Fruit fly (Drosophila melanogaster) whole organism, wandering third instar larva: ENCODE measurements around the gene CG33969.

Experiments
- Abd-B ChIP-seq: fragments of >200 bp; optimal IDR thresholded peaks from 2 replicates; lab custom pipeline; 2017; ENCODE audit warnings: missing biosample characterization, missing genetic modification characterization
- CG32264 ChIP-seq: fragments of 200-800 bp; sonication (Bioruptor generic); optimal IDR thresholded peaks from 2 replicates; lab custom pipeline; 2016; ENCODE audit warnings: missing biosample characterization, missing genetic modification characterization
- CG9705 ChIP-seq: fragments of 200-800 bp; sonication (Bioruptor generic); optimal IDR thresholded peaks from 2 replicates; lab custom pipeline; 2018; ENCODE audit warnings: missing biosample characterization, mild to moderate bottlenecking, missing genetic modification characterization
- CrebA ChIP-seq: fragments of 200-800 bp; sonication (Bioruptor generic); optimal IDR thresholded peaks from 2 replicates; lab custom pipeline; 2016; ENCODE audit warnings: missing biosample characterization, mild to moderate bottlenecking, missing genetic modification characterization, borderline replicate concordance
- Dfd ChIP-seq: fragments of >200 bp; optimal IDR thresholded peaks from 2 replicates; lab custom pipeline; 2017; ENCODE audit warnings: missing biosample characterization, missing genetic modification characterization
- Dif ChIP-seq: fragments of 200-275, 200-300 bp; sonication (Bioruptor generic); optimal IDR thresholded peaks from 2 replicates; lab custom pipeline; 2018; ENCODE audit warnings: missing biosample characterization, missing genetic modification characterization; ENCODE audit not compliant: partially characterized antibody
- GATAd ChIP-seq: sonication (Bioruptor generic); optimal IDR thresholded peaks from 2 replicates; lab custom pipeline; 2016; ENCODE audit warnings: missing biosample characterization, missing genetic modification characterization
- HLH106 ChIP-seq: fragments of 200-800 bp; optimal IDR thresholded peaks from 3 replicates; lab custom pipeline; 2019; ENCODE audit warnings: missing biosample characterization, mild to moderate bottlenecking, missing genetic modification characterization, moderate library complexity
- Hnf4 ChIP-seq: fragments of 200-800 bp; sonication (Bioruptor generic); optimal IDR thresholded peaks from 2 replicates; lab custom pipeline; 2016; ENCODE audit warnings: missing biosample characterization, mild to moderate bottlenecking, missing genetic modification characterization
- Hr78 ChIP-seq: fragments of >200 bp; optimal IDR thresholded peaks from 2 replicates; lab custom pipeline; 2017; ENCODE audit warnings: missing biosample characterization, missing genetic modification characterization
- Hr83 ChIP-seq: fragments of 200-300 bp; sonication (Bioruptor generic); optimal IDR thresholded peaks from 2 replicates; lab custom pipeline; 2016; ENCODE audit warnings: missing biosample characterization, mild to moderate bottlenecking, missing genetic modification characterization, moderate library complexity; ENCODE audit not compliant: poor library complexity, severe bottlenecking
- Jra ChIP-seq: sonication (Bioruptor generic); optimal IDR thresholded peaks from 2 replicates; lab custom pipeline; 2016; ENCODE audit warnings: missing biosample characterization, missing genetic modification characterization
- Mio ChIP-seq: sonication (Bioruptor generic); optimal IDR thresholded peaks from 2 replicates; lab custom pipeline; 2016; ENCODE audit warnings: missing biosample characterization, missing genetic modification characterization
- Myc ChIP-seq: fragments of >200 bp; optimal IDR thresholded peaks from 2 replicates; lab custom pipeline; 2017
- N ChIP-seq: fragments of >200 bp; optimal IDR thresholded peaks from 2 replicates; lab custom pipeline; 2018; ENCODE audit warnings: missing biosample characterization, missing external identifiers, missing genetic modification characterization
- OdsH ChIP-seq: fragments of 200-800 bp; sonication (Bioruptor generic); optimal IDR thresholded peaks from 2 replicates; lab custom pipeline; 2016; ENCODE audit warnings: missing biosample characterization, mild to moderate bottlenecking, missing genetic modification characterization
- Rel ChIP-seq, 2 experiments: fragments of 200-800 bp; sonication (Bioruptor generic) in 1 of 2; optimal IDR thresholded peaks; 2 replicates in 1 of 2; 3 replicates in 1 of 2; lab custom pipeline; 2016 to 2019; ENCODE audit warnings: mild to moderate bottlenecking in 2 of 2, missing biosample characterization in 2 of 2, missing genetic modification characterization in 2 of 2, moderate library complexity in 1 of 2
- Sp1 ChIP-seq: fragments of 200-800 bp; sonication (Bioruptor generic); optimal IDR thresholded peaks from 3 replicates; lab custom pipeline; 2019; ENCODE audit warnings: missing biosample characterization, mild to moderate bottlenecking, missing genetic modification characterization, moderate library complexity
- Vsx2 ChIP-seq: fragments of 200-300, 225-300 bp; sonication (Bioruptor generic); optimal IDR thresholded peaks from 2 replicates; lab custom pipeline; 2018; ENCODE audit warnings: missing biosample characterization, missing genetic modification characterization; ENCODE audit not compliant: partially characterized antibody
- br ChIP-seq: fragments of 200-800 bp; sonication (Bioruptor generic); optimal IDR thresholded peaks from 2 replicates; lab custom pipeline; 2016; ENCODE audit warnings: missing biosample characterization, missing genetic modification characterization
- brk ChIP-seq: fragments of 200-800 bp; sonication (Bioruptor generic); optimal IDR thresholded peaks from 2 replicates; lab custom pipeline; 2016; ENCODE audit warnings: missing biosample characterization, mild to moderate bottlenecking, missing genetic modification characterization
- dl ChIP-seq, 2 experiments: fragments of 175-275, 200-275 bp in 1 of 2; fragments of 200-275 bp in 1 of 2; sonication (Bioruptor generic); optimal IDR thresholded peaks; lab custom pipeline; 2018; ENCODE audit warnings: mild to moderate bottlenecking in 2 of 2, missing biosample characterization in 2 of 2, missing genetic modification characterization in 2 of 2, moderate library complexity in 2 of 2; ENCODE audit not compliant: partially characterized antibody in 2 of 2, insufficient read depth in 1 of 2
- dmrt93B ChIP-seq: fragments of 200-800 bp; sonication (Bioruptor generic); optimal IDR thresholded peaks from 2 replicates; lab custom pipeline; 2018; ENCODE audit warnings: missing biosample characterization, mild to moderate bottlenecking, missing genetic modification characterization
- dsf ChIP-seq: sonication (Bioruptor generic); optimal IDR thresholded peaks from 2 replicates; lab custom pipeline; 2016; ENCODE audit warnings: missing biosample characterization, missing genetic modification characterization, borderline replicate concordance
- ey ChIP-seq: fragments of 200-800 bp; sonication (Bioruptor generic); optimal IDR thresholded peaks from 2 replicates; lab custom pipeline; 2016; ENCODE audit warnings: missing biosample characterization, missing genetic modification characterization
- foxo ChIP-seq, 2 experiments: fragments of 200-800 bp; sonication (Bioruptor generic); optimal IDR thresholded peaks; 2 replicates in 1 of 2; 3 replicates in 1 of 2; lab custom pipeline; 2016 to 2017; ENCODE audit warnings: missing biosample characterization in 2 of 2, missing genetic modification characterization in 2 of 2
- fru ChIP-seq: fragments of 200-800 bp; sonication (Bioruptor generic); optimal IDR thresholded peaks from 3 replicates; lab custom pipeline; 2016; ENCODE audit warnings: missing biosample characterization, mild to moderate bottlenecking, missing genetic modification characterization
- h ChIP-seq: fragments of 200-800 bp; sonication (Bioruptor generic); optimal IDR thresholded peaks from 3 replicates; lab custom pipeline; 2016; ENCODE audit warnings: missing biosample characterization, mild to moderate bottlenecking, missing genetic modification characterization
- jim ChIP-seq: fragments of 175-275, 200-325 bp; sonication (Bioruptor generic); optimal IDR thresholded peaks from 2 replicates; lab custom pipeline; 2016; ENCODE audit warnings: missing biosample characterization, mild to moderate bottlenecking, missing genetic modification characterization
- lola ChIP-seq: fragments of >200 bp; optimal IDR thresholded peaks from 2 replicates; lab custom pipeline; 2017; ENCODE audit warnings: missing biosample characterization, missing genetic modification characterization
- pan ChIP-seq: fragments of >200 bp; optimal IDR thresholded peaks from 2 replicates; lab custom pipeline; 2017
- psq ChIP-seq: fragments of 200-800 bp; sonication (Bioruptor generic); optimal IDR thresholded peaks from 3 replicates; lab custom pipeline; 2017; ENCODE audit warnings: missing biosample characterization, mild to moderate bottlenecking, missing genetic modification characterization, moderate library complexity
- rgr ChIP-seq: fragments of 200-800 bp; sonication (Bioruptor generic); optimal IDR thresholded peaks from 3 replicates; lab custom pipeline; 2016; ENCODE audit warnings: missing biosample characterization, mild to moderate bottlenecking, missing genetic modification characterization
- sage ChIP-seq: fragments of 200-800 bp; sonication (Bioruptor generic); optimal IDR thresholded peaks from 2 replicates; lab custom pipeline; 2016; ENCODE audit warnings: missing biosample characterization, mild to moderate bottlenecking, missing genetic modification characterization
- sv ChIP-seq: fragments of 200-800 bp; sonication (Bioruptor generic); optimal IDR thresholded peaks from 3 replicates; lab custom pipeline; 2016; ENCODE audit warnings: missing biosample characterization, missing genetic modification characterization
- tai ChIP-seq: sonication (Bioruptor generic); optimal IDR thresholded peaks from 2 replicates; lab custom pipeline; 2016; ENCODE audit warnings: missing biosample characterization, missing genetic modification characterization
- usp ChIP-seq: fragments of >200 bp; optimal IDR thresholded peaks from 2 replicates; lab custom pipeline; 2017; ENCODE audit warnings: missing biosample characterization, missing genetic modification characterization
- woc ChIP-seq: sonication (Bioruptor generic); optimal IDR thresholded peaks from 2 replicates; lab custom pipeline; 2016; ENCODE audit warnings: missing biosample characterization, mild to moderate bottlenecking, missing genetic modification characterization

Gene CG33969

dm6 chr3L:20400515-20400914 is 7.2 kb upstream of the CG33969 start:
- TF ChIP-seq lola (no peak), dl (GFP tag; optimal IDR thresholded peaks at IDR 0.05; lab: Kevin White, UChicago; ENCODE audit: insufficient read depth in 1 of 2, partially characterized antibody in 2 of 2) (no peak), N (GFP tag; lab: Kevin White, UChicago) (no peak), CG32264 (GFP tag; lab: Kevin White, UChicago) (no peak), br (no peak), Sp1 (no peak), tai (no peak), OdsH (no peak), dmrt93B (GFP tag; lab: Kevin White, UChicago) (no peak), psq (no peak), sage (GFP tag; lab: Kevin White, UChicago) (no peak), woc (GFP tag; lab: Kevin White, UChicago) (no peak), h (GFP tag; lab: Kevin White, UChicago) (no peak), Mio (no peak), Myc (lab: Kevin White, UChicago) (no peak), Dif (no peak), Dfd (GFP tag; lab: Kevin White, UChicago) (no peak)
- TF ChIP-seq, all 38 proteins: peak for 0

dm6 chr3L:20399550-20400109 is 6.3 kb upstream of the CG33969 start:
- TF ChIP-seq Dfd (GFP tag; lab: Kevin White, UChicago) (no peak), lola (no peak), tai (peak; percentile 79), OdsH (peak; percentile 91), CrebA (GFP tag; lab: Kevin White, UChicago) (no peak), pan (lab: Kevin White, UChicago) (no peak), Jra (GFP tag; lab: Kevin White, UChicago) (peak; percentile 71), Rel (GFP tag; optimal IDR thresholded peaks at IDR 0.05; lab: Kevin White, UChicago) (peak; percentile 1), Rel (tag; optimal IDR thresholded peaks at IDR 0.05; lab: Kevin White, UChicago) (peak; percentile 71), Hnf4 (GFP tag; lab: Kevin White, UChicago) (peak; percentile 80), Sp1 (peak; percentile 93), sage (GFP tag; lab: Kevin White, UChicago) (peak; percentile 83), GATAd (no peak), HLH106 (peak; percentile 91), usp (GFP tag; lab: Kevin White, UChicago) (no peak), br (peak; percentile 80), rgr (GFP tag; lab: Kevin White, UChicago) (peak; percentile 90), sv (GFP tag; lab: Kevin White, UChicago) (peak; percentile 87), Dif (no peak), Vsx2 (GFP tag; lab: Kevin White, UChicago) (no peak), dmrt93B (GFP tag; lab: Kevin White, UChicago) (peak; percentile 78), jim (GFP tag; lab: Kevin White, UChicago) (peak; percentile 18), brk (GFP tag; lab: Kevin White, UChicago) (peak; percentile 83), dsf (GFP tag; lab: Kevin White, UChicago) (no peak), Hr83 (GFP tag; lab: Kevin White, UChicago) (peak; percentile 70), woc (GFP tag; lab: Kevin White, UChicago) (peak; percentile 83), CG9705 (GFP tag; lab: Kevin White, UChicago) (peak; percentile 85), foxo (GFP tag; optimal IDR thresholded peaks at IDR 0.05; lab: Kevin White, UChicago) (peak; percentile 55 to 91), ey (peak; percentile 89), fru (peak; percentile 90), h (GFP tag; lab: Kevin White, UChicago) (peak; percentile 91), dl (GFP tag; optimal IDR thresholded peaks at IDR 0.05; lab: Kevin White, UChicago; ENCODE audit: insufficient read depth in 1 of 2, partially characterized antibody in 2 of 2) (no peak), Hr78 (GFP tag; lab: Kevin White, UChicago) (no peak), psq (peak; percentile 81), Abd-B (GFP tag; lab: Kevin White, UChicago) (no peak), CG32264 (GFP tag; lab: Kevin White, UChicago) (peak; percentile 49), Mio (peak; percentile 82), Myc (lab: Kevin White, UChicago) (no peak), N (GFP tag; lab: Kevin White, UChicago) (no peak)
